Worm (Caenorhabditis elegans) whole organism, L2 larva: ENCODE measurements around the gene F31E8.5.

Experiments used
- C34F6.9 ChIP-seq: fragments of 150-350 bp; optimal IDR thresholded peaks from 2 replicates; lab custom pipeline; 2014; ENCODE audit warnings: missing biosample characterization, missing genetic modification characterization
- F13H6.1 ChIP-seq: sonication (generic microtip); optimal IDR thresholded peaks from 2 replicates; lab custom pipeline; 2016; ENCODE audit warnings: missing genetic modification characterization, missing compliant biosample characterization
- R02D3.7 ChIP-seq: fragments of 150-350 bp; optimal IDR thresholded peaks from 2 replicates; lab custom pipeline; 2014; ENCODE audit warnings: missing biosample characterization, missing genetic modification characterization
- Y55F3AM.14 ChIP-seq: fragments of 200-800 bp; sonication (Bioruptor generic); optimal IDR thresholded peaks from 2 replicates; lab custom pipeline; 2018; ENCODE audit warnings: mild to moderate bottlenecking, missing genetic modification characterization, missing compliant biosample characterization
- ZK546.5 ChIP-seq: sonication (generic microtip); optimal IDR thresholded peaks from 2 replicates; lab custom pipeline; 2017; ENCODE audit warnings: missing biosample characterization, missing genetic modification characterization
- alr-1 ChIP-seq: fragments of 150-350 bp; optimal IDR thresholded peaks from 2 replicates; lab custom pipeline; 2014; ENCODE audit warnings: missing biosample characterization, missing genetic modification characterization
- aly-2 ChIP-seq: fragments of 150-350 bp; optimal IDR thresholded peaks from 2 replicates; lab custom pipeline; 2014; ENCODE audit warnings: missing biosample characterization, missing genetic modification characterization
- ama-1 ChIP-seq: fragments of 150-350 bp; optimal IDR thresholded peaks from 2 replicates; lab custom pipeline; 2018; ENCODE audit warnings: inconsistent platforms
- blmp-1 ChIP-seq: sonication (generic microtip); optimal IDR thresholded peaks from 2 replicates; lab custom pipeline; 2017; ENCODE audit warnings: missing genetic modification characterization, mild to moderate bottlenecking, missing compliant biosample characterization, antibody characterized with exemption, moderate library complexity; ENCODE audit not compliant: insufficient read depth
- ceh-16 ChIP-seq: fragments of 150-350 bp; optimal IDR thresholded peaks from 2 replicates; lab custom pipeline; 2014; ENCODE audit warnings: missing biosample characterization, missing genetic modification characterization
- ceh-82 ChIP-seq: fragments of 150-350 bp; optimal IDR thresholded peaks from 2 replicates; lab custom pipeline; 2014; ENCODE audit warnings: missing biosample characterization, missing genetic modification characterization
- crh-2 ChIP-seq: sonication (generic microtip); optimal IDR thresholded peaks from 2 replicates; lab custom pipeline; 2017; ENCODE audit warnings: missing biosample characterization, missing genetic modification characterization
- dmd-4 ChIP-seq: sonication (generic microtip); optimal IDR thresholded peaks from 2 replicates; lab custom pipeline; 2017; ENCODE audit warnings: missing biosample characterization, missing genetic modification characterization
- egl-27 ChIP-seq: sonication (generic microtip); optimal IDR thresholded peaks from 3 replicates; lab custom pipeline; 2017; ENCODE audit warnings: missing biosample characterization, missing genetic modification reagents, missing genetic modification characterization
- elt-1 ChIP-seq: fragments of 150-350 bp; optimal IDR thresholded peaks from 2 replicates; lab custom pipeline; 2014; ENCODE audit warnings: missing biosample characterization, missing genetic modification characterization
- elt-3 ChIP-seq: sonication (generic microtip); optimal IDR thresholded peaks from 2 replicates; lab custom pipeline; 2017; ENCODE audit warnings: missing biosample characterization, missing genetic modification characterization
- fos-1 ChIP-seq: fragments of 150-350 bp; optimal IDR thresholded peaks from 2 replicates; lab custom pipeline; 2014; ENCODE audit warnings: missing biosample characterization, missing genetic modification characterization
- gmeb-1 ChIP-seq: fragments of 150-350 bp; optimal IDR thresholded peaks from 2 replicates; lab custom pipeline; 2014; ENCODE audit warnings: missing biosample characterization, missing genetic modification characterization
- lin-11 ChIP-seq: fragments of 150-350 bp; sonication (generic microtip); optimal IDR thresholded peaks from 2 replicates; lab custom pipeline; 2014; ENCODE audit warnings: missing biosample characterization, missing genetic modification characterization, inconsistent platforms, mixed read lengths
- lin-13 ChIP-seq: fragments of 150-350 bp; optimal IDR thresholded peaks from 2 replicates; lab custom pipeline; 2014; ENCODE audit warnings: missing biosample characterization, missing genetic modification reagents, missing genetic modification characterization
- lin-39 ChIP-seq: fragments of 150-350 bp; optimal IDR thresholded peaks from 2 replicates; lab custom pipeline; 2014; ENCODE audit warnings: missing biosample characterization, missing genetic modification reagents, missing genetic modification characterization
- lsy-2 ChIP-seq, 2 experiments: fragments of 150-350 bp in 1 of 2; sonication (generic microtip) in 1 of 2; optimal IDR thresholded peaks; 2 replicates each; lab custom pipeline; 2014 to 2017; ENCODE audit warnings: missing biosample characterization in 2 of 2, missing genetic modification characterization in 2 of 2
- mab-5 ChIP-seq: fragments of 150-350 bp; optimal IDR thresholded peaks from 2 replicates; lab custom pipeline; 2014; ENCODE audit warnings: missing biosample characterization, missing genetic modification characterization
- mbf-1 ChIP-seq: sonication (generic microtip); optimal IDR thresholded peaks from 2 replicates; lab custom pipeline; 2017; ENCODE audit warnings: missing biosample characterization, missing genetic modification characterization
- mdl-1 ChIP-seq, 2 experiments: fragments of 150-350 bp in 1 of 2; sonication (generic microtip) in 1 of 2; optimal IDR thresholded peaks; 2 replicates each; lab custom pipeline; 2017; ENCODE audit warnings: missing biosample characterization in 2 of 2, missing genetic modification characterization in 2 of 2
- nhr-10 ChIP-seq: sonication (generic microtip); optimal IDR thresholded peaks from 2 replicates; lab custom pipeline; 2017; ENCODE audit warnings: missing biosample characterization, missing genetic modification characterization
- nhr-11 ChIP-seq: fragments of 150-350 bp; optimal IDR thresholded peaks from 2 replicates; lab custom pipeline; 2014; ENCODE audit warnings: missing biosample characterization, missing genetic modification characterization
- nhr-12 ChIP-seq: fragments of 150-350 bp; optimal IDR thresholded peaks from 2 replicates; lab custom pipeline; 2014; ENCODE audit warnings: missing biosample characterization, missing genetic modification characterization
- nhr-129 ChIP-seq: fragments of 150-350 bp; optimal IDR thresholded peaks from 2 replicates; lab custom pipeline; 2014; ENCODE audit warnings: missing biosample characterization, missing genetic modification characterization
- nhr-21 ChIP-seq: fragments of 150-350 bp; optimal IDR thresholded peaks from 2 replicates; lab custom pipeline; 2014; ENCODE audit warnings: missing biosample characterization, missing genetic modification characterization
- nhr-23 ChIP-seq: fragments of 150-350 bp; optimal IDR thresholded peaks from 2 replicates; lab custom pipeline; 2014; ENCODE audit warnings: missing biosample characterization, missing genetic modification reagents, missing genetic modification characterization
- nhr-237 ChIP-seq: fragments of 150-350 bp; optimal IDR thresholded peaks from 2 replicates; lab custom pipeline; 2014; ENCODE audit warnings: missing biosample characterization, missing genetic modification characterization
- nhr-25 ChIP-seq: fragments of 150-350 bp; sonication (generic microtip); optimal IDR thresholded peaks from 3 replicates; lab custom pipeline; 2014; ENCODE audit warnings: missing biosample characterization, missing genetic modification characterization
- nhr-6 ChIP-seq: fragments of 150-350 bp; optimal IDR thresholded peaks from 2 replicates; lab custom pipeline; 2014; ENCODE audit warnings: missing biosample characterization, missing genetic modification characterization
- nhr-77 ChIP-seq: fragments of 150-350 bp; optimal IDR thresholded peaks from 2 replicates; lab custom pipeline; 2014; ENCODE audit warnings: missing biosample characterization, missing genetic modification characterization
- peb-1 ChIP-seq: fragments of 150-350 bp; optimal IDR thresholded peaks from 2 replicates; lab custom pipeline; 2014; ENCODE audit warnings: missing biosample characterization, missing genetic modification characterization
- sem-4 ChIP-seq: fragments of 150-350 bp; optimal IDR thresholded peaks from 2 replicates; lab custom pipeline; 2014; ENCODE audit warnings: missing biosample characterization, missing genetic modification reagents, missing genetic modification characterization
- skn-1 ChIP-seq: sonication (generic microtip); optimal IDR thresholded peaks from 2 replicates; lab custom pipeline; 2017; ENCODE audit warnings: missing biosample characterization, missing genetic modification characterization
- sma-3 ChIP-seq: sonication (generic microtip); optimal IDR thresholded peaks from 2 replicates; lab custom pipeline; 2016; ENCODE audit warnings: missing genetic modification reagents, missing genetic modification characterization, missing compliant biosample characterization
- sma-9 ChIP-seq, 2 experiments: fragments of 150-350 bp in 1 of 2; sonication (generic microtip) in 1 of 2; optimal IDR thresholded peaks; 2 replicates each; lab custom pipeline; 2014 to 2016; ENCODE audit warnings: missing genetic modification characterization in 2 of 2, mild to moderate bottlenecking in 1 of 2, missing biosample characterization in 1 of 2, missing compliant biosample characterization in 1 of 2, missing genetic modification reagents in 1 of 2, moderate library complexity in 1 of 2
- snpc-4 ChIP-seq: fragments of 150-350 bp; optimal IDR thresholded peaks from 2 replicates; lab custom pipeline; 2014; ENCODE audit warnings: missing biosample characterization, missing genetic modification characterization
- unc-39 ChIP-seq: fragments of 150-350 bp; optimal IDR thresholded peaks from 2 replicates; lab custom pipeline; 2014; ENCODE audit warnings: missing biosample characterization, missing genetic modification characterization
- unc-55 ChIP-seq: fragments of 150-350 bp; sonication (generic microtip); optimal IDR thresholded peaks from 3 replicates; lab custom pipeline; 2014; ENCODE audit warnings: missing biosample characterization, missing genetic modification reagents, missing genetic modification characterization
- unc-62 ChIP-seq: fragments of 150-350 bp; optimal IDR thresholded peaks from 2 replicates; lab custom pipeline; 2014; ENCODE audit warnings: missing biosample characterization, missing genetic modification reagents, missing genetic modification characterization
- zag-1 ChIP-seq: fragments of 150-350 bp; optimal IDR thresholded peaks from 2 replicates; lab custom pipeline; 2014; ENCODE audit warnings: missing biosample characterization, missing genetic modification characterization
- ztf-1 ChIP-seq: fragments of 200-800 bp; sonication (Bioruptor generic); conservative IDR thresholded peaks from 2 replicates; pipeline ENCODE4 v1.3.6; 2022; ENCODE audit warnings: missing genetic modification characterization, missing compliant biosample characterization
- ztf-11 ChIP-seq: sonication (generic microtip); optimal IDR thresholded peaks from 2 replicates; lab custom pipeline; 2017; ENCODE audit warnings: missing biosample characterization, missing genetic modification characterization
- ztf-4 ChIP-seq: fragments of 150-350 bp; optimal IDR thresholded peaks from 2 replicates; lab custom pipeline; 2014; ENCODE audit warnings: missing biosample characterization, missing genetic modification characterization

F31E8.5 gene

DNA sequence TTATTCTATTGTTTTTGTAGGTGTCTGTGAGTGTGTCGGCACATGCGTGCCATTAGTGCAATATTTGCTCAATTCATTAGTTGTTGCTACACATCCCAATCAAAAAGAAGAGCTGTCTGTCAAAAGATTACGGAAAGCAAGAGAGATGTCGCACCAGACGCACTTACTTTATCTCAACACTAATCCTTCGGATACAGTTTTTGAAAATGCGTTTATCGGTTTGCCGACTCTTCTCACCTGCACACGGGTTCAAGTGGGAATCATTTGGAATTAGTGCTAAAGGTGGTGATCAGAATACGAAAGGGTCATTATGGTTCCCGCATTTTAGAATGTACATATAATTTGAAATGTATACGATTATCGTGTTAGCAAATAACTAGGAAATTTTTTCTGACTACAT lies 5.8 kb downstream of the F31E8.5 start:
- no peak for TF ChIP-seq unc-55 (GFP tag; lab: Kevin White, UChicago)
- TF ChIP-seq zag-1 = no peak
- TF ChIP-seq lsy-2 (tag; optimal IDR thresholded peaks at IDR 0.05; lab: Kevin White, UChicago) = no peak
- no peak for TF ChIP-seq nhr-25 (tag; lab: Kevin White, UChicago)
- no peak for TF ChIP-seq alr-1 (tag; lab: Kevin White, UChicago)
- TF ChIP-seq dmd-4 (tag; lab: Kevin White, UChicago) = no peak
- no peak for TF ChIP-seq blmp-1 (tag; lab: Kevin White, UChicago)

DNA sequence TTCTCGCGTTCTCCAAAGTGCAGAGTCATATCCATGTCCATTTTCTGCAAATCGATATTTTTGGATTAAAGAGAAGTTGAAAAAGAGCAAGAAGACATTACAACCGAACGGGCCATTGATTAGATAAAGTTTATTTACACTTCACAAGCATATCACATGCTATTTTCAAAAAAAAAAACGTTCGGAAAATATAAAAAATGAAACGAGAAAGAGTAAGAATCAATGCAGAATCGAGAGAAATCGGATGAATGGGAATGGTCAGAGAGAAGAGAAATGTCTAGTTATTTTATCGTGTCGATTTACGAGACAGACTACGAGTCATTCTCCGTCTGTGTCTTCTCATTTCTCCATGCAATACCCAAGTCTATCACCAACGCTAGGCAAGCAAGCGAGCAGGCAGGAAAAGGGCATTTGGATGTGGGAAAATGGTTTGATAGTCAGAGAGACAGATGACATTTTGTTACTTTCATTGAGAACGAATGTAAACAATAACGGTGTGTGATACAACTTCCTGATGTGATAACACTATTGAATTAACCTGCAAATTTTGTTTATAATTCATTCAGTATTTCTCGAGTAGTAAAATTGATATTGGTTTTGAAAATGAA lies 6.9 kb downstream of the F31E8.5 start, which contains the start of gene F31E8.4:
TSS of gene F31E8.4 (minus strand) at position 51 of the 608 bp plus-strand sequence.
- no peak for TF ChIP-seq mdl-1 (tag; optimal IDR thresholded peaks at IDR 0.05; lab: Kevin White, UChicago)
- no peak for TF ChIP-seq ceh-82 (tag; lab: Kevin White, UChicago)
- TF ChIP-seq F13H6.1 (tag; lab: Kevin White, UChicago) = no peak
- TF ChIP-seq lin-13 (GFP tag; lab: Kevin White, UChicago) = no peak
- TF ChIP-seq nhr-11 (tag; lab: Kevin White, UChicago) = no peak
- TF ChIP-seq sma-3 (GFP tag; lab: Kevin White, UChicago) = peak; percentile 13
- peak; percentile 51 for TF ChIP-seq nhr-129 (tag; lab: Kevin White, UChicago)
- TF ChIP-seq nhr-10 (tag; lab: Kevin White, UChicago) = no peak
- peak; percentile 6 for TF ChIP-seq crh-2 (tag; lab: Kevin White, UChicago)
- peak; percentile 22 for TF ChIP-seq blmp-1 (tag; lab: Kevin White, UChicago)
- TF ChIP-seq aly-2 (tag; lab: Kevin White, UChicago) = no peak
- no peak for TF ChIP-seq alr-1 (tag; lab: Kevin White, UChicago)
- TF ChIP-seq sem-4 = no peak
- no peak for TF ChIP-seq nhr-23
- TF ChIP-seq ceh-16 (tag; lab: Kevin White, UChicago) = no peak
- no peak for TF ChIP-seq lin-11 (tag; lab: Kevin White, UChicago)
- no peak for TF ChIP-seq nhr-21
- no peak for TF ChIP-seq ztf-4 (tag; lab: Kevin White, UChicago)
- no peak for TF ChIP-seq R02D3.7 (tag; lab: Kevin White, UChicago)
- TF ChIP-seq elt-1 (tag; lab: Kevin White, UChicago) = no peak
- no peak for TF ChIP-seq peb-1 (tag; lab: Kevin White, UChicago)
- no peak for TF ChIP-seq mbf-1 (tag; lab: Kevin White, UChicago)
- TF ChIP-seq sma-9 (GFP tag; optimal IDR thresholded peaks at IDR 0.05; lab: Kevin White, UChicago) = peak; percentile 30
- no peak for TF ChIP-seq sma-9 (tag; optimal IDR thresholded peaks at IDR 0.05; lab: Kevin White, UChicago)
- no peak for TF ChIP-seq zag-1
- no peak for TF ChIP-seq ZK546.5 (tag; lab: Kevin White, UChicago)
- TF ChIP-seq unc-62 (GFP tag; lab: Kevin White, UChicago) = no peak
- no peak for TF ChIP-seq gmeb-1 (tag; lab: Kevin White, UChicago)
- TF ChIP-seq nhr-6 (tag; lab: Kevin White, UChicago) = no peak
- TF ChIP-seq nhr-12 (tag; lab: Kevin White, UChicago) = no peak
- TF ChIP-seq C34F6.9 (tag; lab: Kevin White, UChicago) = peak; percentile 51
- no peak for TF ChIP-seq nhr-25 (tag; lab: Kevin White, UChicago)
- TF ChIP-seq egl-27 (tag; lab: Kevin White, UChicago) = no peak
- TF ChIP-seq elt-3 (tag; lab: Kevin White, UChicago) = no peak
- no peak for TF ChIP-seq ztf-1 (GFP tag; lab: Robert Waterston, UW)
- TF ChIP-seq lsy-2 (tag; optimal IDR thresholded peaks at IDR 0.05; lab: Kevin White, UChicago) = no peak
- no peak for TF ChIP-seq snpc-4 (tag; lab: Kevin White, UChicago)
- no peak for TF ChIP-seq Y55F3AM.14
- TF ChIP-seq ama-1 (lab: Kevin White, UChicago) = no peak
- TF ChIP-seq ztf-11 (tag; lab: Kevin White, UChicago) = no peak
- no peak for TF ChIP-seq skn-1 (tag; lab: Kevin White, UChicago)
- no peak for TF ChIP-seq lin-39 (tag; lab: Kevin White, UChicago)
- no peak for TF ChIP-seq nhr-77 (tag; lab: Kevin White, UChicago)
- no peak for TF ChIP-seq nhr-237 (tag; lab: Kevin White, UChicago)
- TF ChIP-seq unc-39 (tag; lab: Kevin White, UChicago) = no peak
- TF ChIP-seq dmd-4 (tag; lab: Kevin White, UChicago) = no peak
- peak; percentile 66 for TF ChIP-seq fos-1 (tag; lab: Kevin White, UChicago)
- no peak for TF ChIP-seq mab-5
- TF ChIP-seq unc-55 (GFP tag; lab: Kevin White, UChicago) = no peak
